Fruit fly (Drosophila melanogaster) whole organism, embryonic: ENCODE measurements around the gene CG7304.

Experiments used
- Abd-B ChIP-seq: fragments of 200-800 bp; sonication (Bioruptor generic); optimal IDR thresholded peaks from 2 replicates; lab custom pipeline; 2018; ENCODE audit warnings: missing biosample characterization, mild to moderate bottlenecking, missing genetic modification characterization, moderate library complexity
- Ada2b ChIP-seq: fragments of 200-800 bp; sonication (Bioruptor generic); IDR thresholded peaks from 2 replicates; pipeline ENCODE4 v1.3.6; 2022; ENCODE audit warnings: missing biosample characterization, missing genetic modification characterization
- Atf6 ChIP-seq: fragments of 200-800 bp; sonication (Bioruptor generic); IDR thresholded peaks from 2 replicates; pipeline ENCODE4 v1.3.6; 2022; ENCODE audit warnings: missing biosample characterization, missing genetic modification characterization
- CG10209 ChIP-seq: fragments of 200-800 bp; sonication (Bioruptor generic); optimal IDR thresholded peaks from 3 replicates; lab custom pipeline; 2017; ENCODE audit warnings: missing biosample characterization, mild to moderate bottlenecking, missing genetic modification characterization, missing genetic modification reagents
- CG10543 ChIP-seq: fragments of 200-800 bp; sonication (Bioruptor generic); optimal IDR thresholded peaks from 3 replicates; lab custom pipeline; 2017; ENCODE audit warnings: missing biosample characterization, mild to moderate bottlenecking, missing genetic modification characterization, moderate library complexity
- CG11085 ChIP-seq: fragments of 200-800 bp; sonication (Bioruptor generic); IDR thresholded peaks from 2 replicates; pipeline ENCODE4 v1.3.6; 2022; ENCODE audit warnings: missing biosample characterization, missing genetic modification characterization
- CG11456 ChIP-seq: fragments of 200-800 bp; sonication (Bioruptor generic); IDR thresholded peaks from 3 replicates; pipeline ENCODE4 v1.3.6; 2022; ENCODE audit warnings: missing biosample characterization, missing genetic modification characterization
- CG12744 ChIP-seq: fragments of 200-800 bp; sonication (Bioruptor generic); optimal IDR thresholded peaks from 2 replicates; lab custom pipeline; 2016; ENCODE audit warnings: missing biosample characterization, missing genetic modification characterization
- CG14710 ChIP-seq: fragments of 200-800 bp; sonication (Bioruptor generic); optimal IDR thresholded peaks from 3 replicates; lab custom pipeline; 2019; ENCODE audit warnings: missing biosample characterization, mild to moderate bottlenecking, missing genetic modification characterization, moderate library complexity
- CG15269 ChIP-seq: fragments of 200-800 bp; sonication (Bioruptor generic); optimal IDR thresholded peaks from 2 replicates; lab custom pipeline; 2018; ENCODE audit warnings: missing biosample characterization, mild to moderate bottlenecking, missing genetic modification characterization, moderate library complexity
- CG15479 ChIP-seq: fragments of 200-800 bp; sonication (Bioruptor generic); optimal IDR thresholded peaks from 3 replicates; lab custom pipeline; 2019; ENCODE audit warnings: missing biosample characterization, mild to moderate bottlenecking, missing genetic modification characterization, moderate library complexity
- CG15514 ChIP-seq: fragments of 200-800 bp; sonication (Bioruptor generic); optimal IDR thresholded peaks from 3 replicates; lab custom pipeline; 2017; ENCODE audit warnings: missing biosample characterization, missing genetic modification characterization, mild to moderate bottlenecking, moderate library complexity, missing genetic modification reagents
- CG1647 ChIP-seq: fragments of 200-800 bp; sonication (Bioruptor generic); optimal IDR thresholded peaks from 3 replicates; lab custom pipeline; 2016; ENCODE audit warnings: missing biosample characterization, missing genetic modification characterization
- CG17328 ChIP-seq: fragments of 200-800 bp; sonication (Bioruptor generic); IDR thresholded peaks from 2 replicates; pipeline ENCODE4 v1.3.6; 2022; ENCODE audit warnings: missing biosample characterization, missing genetic modification characterization
- CG1792 ChIP-seq: fragments of 200-800 bp; sonication (Bioruptor generic); optimal IDR thresholded peaks from 2 replicates; lab custom pipeline; 2016; ENCODE audit warnings: missing biosample characterization, missing genetic modification characterization
- CG2678 ChIP-seq: fragments of 200-800 bp; sonication (Bioruptor generic); optimal IDR thresholded peaks from 3 replicates; lab custom pipeline; 2019; ENCODE audit warnings: missing biosample characterization, mild to moderate bottlenecking, missing genetic modification characterization, moderate library complexity
- CG2889 ChIP-seq: fragments of 200-800 bp; sonication (Bioruptor generic); IDR thresholded peaks from 3 replicates; pipeline ENCODE4 v1.3.6; 2022; ENCODE audit warnings: missing biosample characterization, missing genetic modification characterization
- CG30020 ChIP-seq: fragments of 200-800 bp; optimal IDR thresholded peaks from 2 replicates; lab custom pipeline; 2019; ENCODE audit warnings: missing biosample characterization, mild to moderate bottlenecking, missing genetic modification characterization, moderate library complexity
- CG34422 ChIP-seq: fragments of 200-800 bp; sonication (Bioruptor generic); IDR thresholded peaks from 3 replicates; pipeline ENCODE4 v1.3.6; 2022; ENCODE audit warnings: missing biosample characterization, missing genetic modification characterization
- CG4328 ChIP-seq: fragments of 200-800 bp; sonication (Bioruptor generic); optimal IDR thresholded peaks from 3 replicates; lab custom pipeline; 2017; ENCODE audit warnings: missing biosample characterization, missing genetic modification reagents, missing genetic modification characterization
- CG4617 ChIP-seq: fragments of 200-800 bp; sonication (Bioruptor generic); optimal IDR thresholded peaks from 3 replicates; lab custom pipeline; 2016; ENCODE audit warnings: missing biosample characterization, missing genetic modification characterization, borderline replicate concordance
- CG4707 ChIP-seq: fragments of 200-800 bp; sonication (Bioruptor generic); optimal IDR thresholded peaks from 2 replicates; lab custom pipeline; 2018; ENCODE audit warnings: missing biosample characterization, mild to moderate bottlenecking, missing genetic modification characterization, moderate library complexity
- CG5245 ChIP-seq: fragments of 200-800 bp; sonication (Bioruptor generic); optimal IDR thresholded peaks from 3 replicates; lab custom pipeline; 2016; ENCODE audit warnings: missing biosample characterization, missing genetic modification characterization
- CG6854 ChIP-seq: fragments of 200-800 bp; sonication (Bioruptor generic); optimal IDR thresholded peaks from 3 replicates; lab custom pipeline; 2017; ENCODE audit warnings: missing biosample characterization, mild to moderate bottlenecking, missing genetic modification characterization
- CG8281 ChIP-seq: fragments of 200-800 bp; sonication (Bioruptor generic); optimal IDR thresholded peaks from 2 replicates; lab custom pipeline; 2018; ENCODE audit warnings: missing biosample characterization, mild to moderate bottlenecking, missing genetic modification characterization, moderate library complexity
- Camta ChIP-seq: fragments of 200-800 bp; sonication (Bioruptor generic); optimal IDR thresholded peaks from 2 replicates; lab custom pipeline; 2016; ENCODE audit warnings: missing biosample characterization, missing genetic modification characterization
- D19A ChIP-seq: fragments of 200-800 bp; optimal IDR thresholded peaks from 3 replicates; lab custom pipeline; 2019; ENCODE audit warnings: missing biosample characterization, mild to moderate bottlenecking, missing genetic modification characterization, moderate library complexity
- Dref ChIP-seq: fragments of 200-800 bp; sonication (Bioruptor generic); IDR thresholded peaks from 2 replicates; pipeline ENCODE4 v1.3.6; 2022; ENCODE audit warnings: missing biosample characterization, missing genetic modification characterization
- HLH3B ChIP-seq: fragments of 200-800 bp; sonication (Bioruptor generic); IDR thresholded peaks from 2 replicates; pipeline ENCODE4 v1.3.6; 2022; ENCODE audit warnings: missing biosample characterization, missing genetic modification characterization
- Hr51 ChIP-seq, 2 experiments: fragments of 200-800 bp; sonication (Bioruptor generic); optimal IDR thresholded peaks; 2 replicates in 1 of 2; 3 replicates in 1 of 2; lab custom pipeline; 2016 to 2018; ENCODE audit warnings: missing biosample characterization in 2 of 2, missing genetic modification characterization in 2 of 2, mild to moderate bottlenecking in 1 of 2, moderate library complexity in 1 of 2
- Neu2 ChIP-seq: fragments of 200-800 bp; sonication (Bioruptor generic); optimal IDR thresholded peaks from 3 replicates; lab custom pipeline; 2016; ENCODE audit warnings: missing biosample characterization, missing genetic modification characterization, borderline replicate concordance
- Sox102F ChIP-seq: fragments of 200-800 bp; sonication (Bioruptor generic); optimal IDR thresholded peaks from 2 replicates; lab custom pipeline; 2018; ENCODE audit warnings: missing biosample characterization, mild to moderate bottlenecking, missing genetic modification characterization, moderate library complexity
- Taf1 ChIP-seq: fragments of 200-800 bp; sonication (Bioruptor generic); IDR thresholded peaks from 2 replicates; pipeline ENCODE4 v1.3.6; 2022; ENCODE audit warnings: missing biosample characterization, missing genetic modification characterization
- Tbp ChIP-seq: fragments of >200 bp; optimal IDR thresholded peaks from 2 replicates; lab custom pipeline; 2018; ENCODE audit warnings: missing biosample characterization, missing genetic modification characterization
- YL-1 ChIP-seq: fragments of 200-800 bp; sonication (Bioruptor generic); optimal IDR thresholded peaks from 3 replicates; lab custom pipeline; 2017; ENCODE audit warnings: missing biosample characterization, mild to moderate bottlenecking, missing genetic modification characterization
- ash1 ChIP-seq: fragments of 200-800 bp; sonication (Bioruptor generic); optimal IDR thresholded peaks from 2 replicates; lab custom pipeline; 2018; ENCODE audit warnings: missing biosample characterization, mild to moderate bottlenecking, missing genetic modification characterization
- cad ChIP-seq: fragments of >200 bp; optimal IDR thresholded peaks from 2 replicates; lab custom pipeline; 2017; ENCODE audit warnings: missing biosample characterization, missing genetic modification characterization
- crp ChIP-seq, 2 experiments: fragments of 200-800 bp; sonication (Bioruptor generic); optimal IDR thresholded peaks; 2 replicates in 1 of 2; 3 replicates in 1 of 2; lab custom pipeline; 2017; ENCODE audit warnings: missing biosample characterization in 2 of 2, missing genetic modification characterization in 2 of 2, mild to moderate bottlenecking in 1 of 2, moderate library complexity in 1 of 2
- dmrt11E ChIP-seq: fragments of 200-800 bp; sonication (Bioruptor generic); optimal IDR thresholded peaks from 3 replicates; lab custom pipeline; 2018; ENCODE audit warnings: missing biosample characterization, mild to moderate bottlenecking, missing genetic modification characterization, moderate library complexity
- dpn ChIP-seq, 2 experiments: fragments of 200-800 bp; sonication (Bioruptor generic); optimal IDR thresholded peaks; 3 replicates each; lab custom pipeline; 2016; ENCODE audit warnings: missing biosample characterization in 2 of 2, missing genetic modification characterization in 2 of 2
- en ChIP-seq: fragments of 200-800 bp; sonication (Bioruptor generic); optimal IDR thresholded peaks from 2 replicates; lab custom pipeline; 2016; ENCODE audit warnings: missing biosample characterization, missing genetic modification characterization
- fru ChIP-seq: fragments of >200 bp; optimal IDR thresholded peaks from 2 replicates; lab custom pipeline; 2017
- jigr1 ChIP-seq: fragments of 200-800 bp; sonication (Bioruptor generic); IDR thresholded peaks from 3 replicates; pipeline ENCODE4 v1.3.6; 2022; ENCODE audit warnings: missing biosample characterization, missing genetic modification characterization
- kay ChIP-seq: fragments of 200-800 bp; sonication (Bioruptor generic); optimal IDR thresholded peaks from 2 replicates; lab custom pipeline; 2016; ENCODE audit warnings: missing biosample characterization, missing genetic modification characterization
- otp ChIP-seq: fragments of 200-800 bp; sonication (Bioruptor generic); IDR thresholded peaks from 3 replicates; pipeline ENCODE4, ENCODE4 v1.3.6; 2022; ENCODE audit warnings: missing biosample characterization, missing genetic modification characterization
- schlank ChIP-seq: fragments of 200-800 bp; sonication (Bioruptor generic); optimal IDR thresholded peaks from 2 replicates; lab custom pipeline; 2018; ENCODE audit warnings: missing biosample characterization, mild to moderate bottlenecking, missing genetic modification characterization
- shn ChIP-seq: fragments of 200-800 bp; sonication (Bioruptor generic); optimal IDR thresholded peaks from 3 replicates; lab custom pipeline; 2016; ENCODE audit warnings: missing biosample characterization, missing genetic modification characterization
- slbo ChIP-seq: fragments of 200-800 bp; sonication (Bioruptor generic); IDR thresholded peaks from 2 replicates; pipeline ENCODE4 v1.3.6; 2022; ENCODE audit warnings: missing biosample characterization, missing genetic modification characterization
- twi ChIP-seq: fragments of 200-800 bp; optimal IDR thresholded peaks from 2 replicates; lab custom pipeline; 2019; ENCODE audit warnings: missing biosample characterization, mild to moderate bottlenecking, missing genetic modification characterization, moderate library complexity
- vnd ChIP-seq: fragments of 200-800 bp; sonication (Bioruptor generic); IDR thresholded peaks from 3 replicates; pipeline ENCODE4 v1.3.6; 2022; ENCODE audit warnings: missing biosample characterization, missing genetic modification characterization; ENCODE audit not compliant: partially characterized antibody
- zfh1 ChIP-seq: fragments of 200-800 bp; sonication (Bioruptor generic); IDR thresholded peaks from 3 replicates; pipeline ENCODE4 v1.3.6; 2022; ENCODE audit warnings: missing biosample characterization, missing genetic modification characterization

The CG7304 gene

DNA sequence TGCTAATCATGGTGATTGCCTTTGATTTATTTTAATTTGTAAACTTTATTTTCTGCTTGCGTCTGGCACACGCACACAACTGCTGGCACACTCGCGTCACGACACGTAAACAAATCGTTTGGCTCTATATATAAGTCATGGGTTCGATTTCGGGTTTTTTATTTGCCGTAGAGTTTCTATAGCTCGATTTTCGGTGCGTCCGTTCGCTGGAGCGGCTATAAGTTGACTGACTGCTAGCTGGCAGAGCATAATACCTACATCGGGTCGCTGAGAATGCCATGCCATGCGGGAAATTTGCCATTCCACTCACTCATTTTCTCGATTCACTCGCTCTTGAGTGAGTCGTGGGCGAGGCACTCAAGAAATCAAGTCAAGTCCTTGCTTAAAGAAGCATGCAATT, 48.7 kb downstream of the CG7304 start, which contains the start of gene comm (continued):
- TF ChIP-seq CG15269 (tag; lab: Kevin White, UChicago) (peak; percentile 38), zfh1 (GFP tag; lab: Robert Waterston, UW) (no peak; the same call in 2 of the 3 replicates), kay (GFP tag; lab: Kevin White, UChicago) (no peak), jigr1 (no peak), Camta (GFP tag; lab: Kevin White, UChicago) (no peak), CG15514 (peak; percentile 43), CG10543 (peak; percentile 7), dpn (GFP tag; optimal IDR thresholded peaks at IDR 0.05; lab: Kevin White, UChicago) (no peak), vnd (GFP tag; lab: Robert Waterston, UW) (no peak), Ada2b (no peak), HLH3B (no peak), Neu2 (no peak), CG34422 (GFP tag; lab: Robert Waterston, UW) (0 out of 3 replicates have a peak, but pooled peaks have one; percentile 53), Atf6 (GFP tag; lab: Robert Waterston, UW) (peak; percentile 52; the same call in 1 of the 2 replicates), slbo (GFP tag; lab: Robert Waterston, UW) (0 out of 2 replicates have a peak, but pooled peaks have one; percentile 30), ash1 (peak; percentile 73), CG11085 (GFP tag; lab: Robert Waterston, UW) (no peak), CG30020 (tag; lab: Kevin White, UChicago) (no peak), en (GFP tag; lab: Kevin White, UChicago) (no peak), CG4617 (GFP tag; lab: Kevin White, UChicago) (no peak), CG11456 (GFP tag; lab: Robert Waterston, UW) (peak; percentile 71; the same call in 2 of the 3 replicates), YL-1 (GFP tag; lab: Kevin White, UChicago) (no peak), otp (GFP tag; lab: Robert Waterston, UW) (peak; percentile 58; the same call in 2 of the 3 replicates), twi (tag; lab: Kevin White, UChicago) (peak; percentile 26), CG4707 (GFP tag; lab: Kevin White, UChicago) (peak; percentile 45), CG17328 (no peak; the same call in 1 of the 2 replicates), shn (GFP tag; lab: Kevin White, UChicago) (no peak), CG4328 (GFP tag; lab: Kevin White, UChicago) (no peak), Dref (no peak), cad (no peak), CG8281 (tag; lab: Kevin White, UChicago) (no peak), Taf1 (GFP tag; lab: Robert Waterston, UW) (no peak), CG10209 (GFP tag; lab: Kevin White, UChicago) (no peak), fru (lab: Kevin White, UChicago) (no peak), Abd-B (GFP tag; lab: Kevin White, UChicago) (no peak), crp (GFP tag; optimal IDR thresholded peaks at IDR 0.05; lab: Kevin White, UChicago) (no peak), Hr51 (GFP tag; optimal IDR thresholded peaks at IDR 0.05; lab: Kevin White, UChicago) (no peak), CG1647 (GFP tag; lab: Kevin White, UChicago) (no peak), CG2889 (no peak), Tbp (GFP tag; lab: Kevin White, UChicago) (no peak), CG5245 (GFP tag; lab: Kevin White, UChicago) (no peak), CG15479 (GFP tag; lab: Kevin White, UChicago) (no peak), CG1792 (GFP tag; lab: Kevin White, UChicago) (no peak), CG14710 (tag; lab: Kevin White, UChicago) (no peak), D19A (tag; lab: Kevin White, UChicago) (peak; percentile 14), schlank (tag; lab: Kevin White, UChicago) (no peak), CG6854 (GFP tag; lab: Kevin White, UChicago) (peak; percentile 41), dmrt11E (tag; lab: Kevin White, UChicago) (no peak), CG2678 (peak; percentile 28), CG12744 (GFP tag; lab: Kevin White, UChicago) (no peak), Sox102F (GFP tag; lab: Kevin White, UChicago) (no peak)
